Worm (Caenorhabditis elegans) whole organism, L4/young adult: ENCODE results near the gene lurp-1.
"Not testable (repeated sequence)": the region's sequence is repeated elsewhere in the genome, so short reads cannot be mapped to it uniquely, and the experiment has no call there.

Source experiments
- W03F9.2 ChIP-seq: fragments of 150-350 bp; optimal IDR thresholded peaks from 2 replicates; lab custom pipeline; 2014; ENCODE audit warnings: missing biosample characterization, missing genetic modification characterization
- dao-5 ChIP-seq: sonication (generic microtip); optimal IDR thresholded peaks from 2 replicates; lab custom pipeline; 2016; ENCODE audit warnings: missing genotype, missing genetic modification characterization, moderate library complexity, missing compliant biosample characterization
- him-1 ChIP-seq: sonication (generic microtip); optimal IDR thresholded peaks from 2 replicates; lab custom pipeline; 2016; ENCODE audit warnings: missing genotype, missing genetic modification reagents, missing genetic modification characterization, missing compliant biosample characterization

lurp-1 gene

ce11 chrII:10902104-10902503 is 21.4 kb downstream of the lurp-1 start, which contains the start of gene gly-1:
gly-1 (minus strand) TSS chrII:10902204.
- TF ChIP-seq W03F9.2 (tag; lab: Kevin White, UChicago) (no peak), him-1 (no peak), dao-5 (tag; lab: Kevin White, UChicago) (no peak)

ce11 chrII:10904379-10904778 is 23.7 kb downstream of the lurp-1 start, which contains the start of gene sra-12:
sra-12 (minus strand) TSS chrII:10904479.
- TF ChIP-seq him-1; W03F9.2 (tag; lab: Kevin White, UChicago); dao-5 (tag; lab: Kevin White, UChicago): not testable (repeated sequence)

ce11 chrII:10910219-10910618 is 29.5 kb downstream of the lurp-1 start, which contains the start of gene sra-11:
sra-11 (minus strand) TSS chrII:10910319.
- TF ChIP-seq him-1 (no peak), W03F9.2 (tag; lab: Kevin White, UChicago) (no peak), dao-5 (tag; lab: Kevin White, UChicago) (no peak)

DNA sequence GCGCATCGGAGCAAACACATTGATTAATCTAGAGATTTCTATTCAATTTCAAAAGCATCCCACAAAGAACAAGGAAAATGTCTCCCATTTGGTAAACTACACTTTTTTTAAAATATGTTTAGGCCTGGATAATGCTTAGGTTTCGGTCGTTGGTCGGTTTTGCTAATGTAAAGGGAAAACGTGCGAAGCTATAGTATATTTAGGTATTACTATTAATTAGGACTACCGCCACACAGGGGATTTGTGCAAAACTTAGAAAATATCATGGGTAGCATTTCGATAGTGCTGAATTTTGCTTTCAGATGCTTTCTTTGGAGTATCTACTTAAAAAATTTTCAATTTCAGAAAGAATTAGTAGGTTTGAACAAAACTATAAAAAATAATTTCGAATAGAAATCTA is 32.3 kb downstream of the lurp-1 start:
- TF ChIP-seq him-1, result no peak
- no peak for TF ChIP-seq dao-5 (tag; lab: Kevin White, UChicago)
- TF ChIP-seq W03F9.2 (tag; lab: Kevin White, UChicago), result no peak

- TF ChIP-seq him-1 (no peak), dao-5 (tag; lab: Kevin White, UChicago) (no peak), W03F9.2 (tag; lab: Kevin White, UChicago) (no peak)
Observed at ce11 chrII:10914366-10914765, 33.6 kb downstream of the lurp-1 start, which contains the start of gene F44F4.15. F44F4.15 (plus strand) TSS chrII:10914666.

DNA sequence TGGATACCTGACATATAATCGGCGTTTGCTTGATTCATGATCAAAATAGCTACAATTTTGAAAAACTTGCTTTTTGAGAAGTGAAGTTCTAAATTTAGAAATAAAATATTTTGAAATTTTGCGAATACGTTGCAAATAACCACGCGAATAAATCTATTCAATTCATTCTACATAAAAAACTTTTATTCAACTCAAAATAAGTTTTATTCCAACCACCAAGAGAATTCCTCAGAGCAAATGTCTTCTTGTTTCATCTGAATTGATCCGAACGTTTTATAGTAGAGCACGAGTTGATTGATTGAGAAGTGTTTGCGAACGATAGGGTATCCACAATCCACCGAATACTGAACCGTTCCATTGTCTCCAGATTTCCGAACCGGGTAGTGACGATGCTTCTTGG is 35.0 kb downstream of the lurp-1 start, which contains the start of gene F44F4.9:
Gene F44F4.9 (minus strand): TSS at position 101 of the 400 bp plus-strand sequence.
- TF ChIP-seq dao-5 (tag; lab: Kevin White, UChicago), result no peak
- TF ChIP-seq him-1, result no peak
- TF ChIP-seq W03F9.2 (tag; lab: Kevin White, UChicago), result no peak

DNA sequence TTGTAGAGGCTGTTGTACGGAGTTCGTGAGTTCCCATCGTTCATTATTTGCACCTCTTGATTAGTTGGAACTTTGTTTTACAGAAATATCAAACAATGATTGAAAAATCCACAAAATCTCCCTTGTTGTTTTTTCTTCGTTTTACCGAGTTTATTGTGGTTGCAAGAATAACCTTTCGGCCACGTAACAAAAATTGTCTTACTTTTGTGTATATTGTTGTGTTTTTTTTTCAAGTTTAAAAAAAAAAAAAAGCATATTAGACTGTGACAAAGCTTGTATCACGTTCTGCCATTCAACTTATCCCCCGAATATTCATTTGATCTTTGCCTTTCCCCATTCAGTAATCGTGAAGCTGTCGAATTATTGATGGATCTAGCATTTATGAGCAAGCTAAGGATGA is 36.4 kb downstream of the lurp-1 start, which contains the start of gene F44F4.10:
Gene F44F4.10 (minus strand): TSS at position 101 of the 400 bp plus-strand sequence.
- TF ChIP-seq him-1, result no peak
- no peak for TF ChIP-seq dao-5 (tag; lab: Kevin White, UChicago)
- TF ChIP-seq W03F9.2 (tag; lab: Kevin White, UChicago), result no peak

DNA sequence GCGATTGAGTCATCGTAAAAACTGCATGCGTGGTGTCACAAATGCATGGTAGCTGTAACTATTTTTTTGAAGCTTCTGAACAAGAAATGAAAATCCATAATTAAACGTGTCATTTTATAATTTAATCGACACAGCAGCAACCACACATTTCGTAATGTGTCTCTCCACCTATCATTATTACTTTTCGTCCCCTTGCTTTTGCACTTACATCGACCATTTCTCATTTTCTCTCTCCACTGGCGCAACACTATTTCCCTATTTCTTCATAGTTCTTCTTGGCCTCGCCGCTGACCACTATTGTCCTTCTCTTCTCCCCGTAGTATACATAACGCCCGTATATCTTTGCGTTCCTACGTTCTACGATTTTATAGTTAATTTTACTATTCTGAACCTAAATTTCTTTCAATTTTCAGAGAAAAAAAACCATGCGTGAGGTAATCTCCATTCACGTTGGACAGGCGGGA is 37.6 kb downstream of the lurp-1 start, which contains the start of gene tba-4:
Gene tba-4 (plus strand): TSS at position 414 of the 464 bp plus-strand sequence.
- TF ChIP-seq dao-5 (tag; lab: Kevin White, UChicago) (no peak), him-1 (no peak), W03F9.2 (tag; lab: Kevin White, UChicago) (no peak)

- not testable (repeated sequence) for TF ChIP-seq him-1; dao-5 (tag; lab: Kevin White, UChicago); W03F9.2 (tag; lab: Kevin White, UChicago)
Observed at ce11 chrII:10922874-10923273, 42.1 kb downstream of the lurp-1 start, which contains the start of gene Y19D2B.1. Y19D2B.1 (minus strand) TSS chrII:10922974.

DNA sequence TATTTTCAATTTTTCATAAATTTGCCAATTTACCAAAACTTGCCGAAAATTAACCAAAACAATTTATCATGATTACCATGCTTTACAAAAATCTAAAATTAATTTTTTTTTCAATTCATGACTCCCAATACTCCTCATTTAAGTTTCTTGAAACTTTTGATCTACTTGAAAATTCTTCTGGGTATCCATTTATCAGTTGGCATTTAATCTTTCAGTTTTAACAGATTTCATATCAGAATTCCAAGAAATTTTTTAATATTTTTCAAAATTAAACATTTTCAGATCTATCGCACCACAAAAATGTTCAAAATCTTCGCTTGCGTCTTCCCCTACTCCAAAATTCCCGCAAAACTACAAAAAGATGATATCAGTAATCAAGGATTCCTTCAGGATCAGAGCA is 43.2 kb downstream of the lurp-1 start, which contains the start of gene Y19D2B.2:
Gene Y19D2B.2 (plus strand): TSS at position 301 of the 400 bp plus-strand sequence.
- no peak for TF ChIP-seq him-1
- no peak for TF ChIP-seq dao-5 (tag; lab: Kevin White, UChicago)
- no peak for TF ChIP-seq W03F9.2 (tag; lab: Kevin White, UChicago)

DNA sequence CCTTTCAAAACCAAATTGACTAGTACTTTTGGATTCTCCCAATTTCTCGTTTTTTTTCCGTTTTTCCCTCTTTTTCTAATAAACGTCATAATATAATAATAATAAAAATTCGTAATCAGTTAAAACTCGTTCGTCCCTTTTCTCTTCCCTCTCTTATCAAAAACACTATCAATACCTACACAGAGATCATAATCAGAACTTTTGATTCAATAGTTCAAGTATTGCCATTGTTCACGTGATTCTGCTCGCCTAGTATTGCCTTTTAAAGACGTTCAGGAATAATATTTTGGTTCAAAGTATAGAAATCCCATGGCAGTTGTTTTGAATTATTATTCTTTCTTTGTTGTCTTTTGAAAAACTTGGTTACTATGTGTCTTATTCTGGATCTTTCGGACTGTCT is 43.9 kb downstream of the lurp-1 start:
- no peak for TF ChIP-seq him-1

- peak; percentile 39 for TF ChIP-seq W03F9.2 (tag; lab: Kevin White, UChicago)
- TF ChIP-seq him-1, result no peak
- no peak for TF ChIP-seq dao-5 (tag; lab: Kevin White, UChicago)
Observed at ce11 chrII:10925804-10926570, 45.3 kb downstream of the lurp-1 start, which contains the start of gene metr-1. metr-1 (plus strand) TSS chrII:10926561.

DNA sequence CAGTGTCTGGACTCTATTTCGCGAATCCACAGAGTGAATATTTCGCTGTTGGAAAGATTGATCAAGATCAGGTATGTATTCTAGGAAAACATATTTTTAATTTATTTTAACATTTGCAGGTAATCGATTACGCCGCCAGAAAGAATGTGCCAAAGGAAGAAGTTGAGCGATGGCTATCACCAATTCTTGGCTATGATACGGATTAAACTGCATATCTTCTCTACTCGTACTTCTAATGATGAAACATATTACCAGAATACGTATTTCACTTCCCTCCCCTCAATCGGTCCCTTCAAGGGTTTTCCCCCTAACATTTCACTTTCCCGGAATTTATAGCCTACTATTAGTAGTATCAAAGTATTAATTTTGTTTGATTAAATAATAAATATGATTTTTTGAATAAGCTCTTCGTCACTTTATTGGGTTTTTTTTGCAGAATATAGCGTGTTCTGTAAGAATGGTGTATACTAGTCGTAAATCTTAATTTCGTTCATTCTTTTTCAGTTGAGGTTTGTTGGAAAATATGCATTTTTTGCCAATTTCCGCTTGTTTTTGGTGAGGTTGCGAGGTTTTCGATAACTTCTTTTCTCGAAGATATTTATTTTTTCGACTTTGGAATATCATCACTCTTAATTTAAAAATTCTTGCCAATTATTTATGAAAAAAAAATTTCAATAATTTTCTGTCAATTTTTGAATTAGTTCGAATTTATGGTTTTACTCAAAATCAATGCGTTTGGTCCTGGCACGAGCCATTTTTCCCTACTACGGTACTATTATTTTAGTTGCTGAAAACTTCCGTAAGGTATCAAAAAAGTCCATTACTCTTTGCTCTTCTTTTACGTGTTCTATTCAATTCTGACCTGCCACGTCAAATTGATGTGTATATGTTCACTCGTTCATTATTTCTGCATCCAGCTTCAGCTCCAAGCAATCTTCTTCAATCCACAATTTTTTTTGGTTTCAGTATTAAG is 50.2 kb downstream of the lurp-1 start:
- TF ChIP-seq dao-5 (tag; lab: Kevin White, UChicago), result no peak
- TF ChIP-seq him-1, result no peak
- TF ChIP-seq W03F9.2 (tag; lab: Kevin White, UChicago), result no peak
